Fruit fly (Drosophila melanogaster) whole organism, embryonic: Measurements from ENCODE around the gene CG3862.

Experiments
- crc ChIP-seq: fragments of 200-800 bp; sonication (Bioruptor generic); optimal IDR thresholded peaks from 2 replicates; lab custom pipeline; 2016; ENCODE audit warnings: missing biosample characterization, missing genetic modification characterization
- h ChIP-seq: fragments of >200 bp; optimal IDR thresholded peaks from 2 replicates; lab custom pipeline; 2017

dm6 chr2L:867899-868605 lies 42.4 kb upstream of the CG3862 start, which contains the start of gene aru:
- TF ChIP-seq crc (no peak), h (lab: Kevin White, UChicago) (no peak)
